Worm (Caenorhabditis elegans) whole organism, mixed stage, embryonic: ENCODE measurements around the gene T24D3.2.

Experiments used
- M03D4.4 ChIP-seq: sonication (generic microtip); optimal IDR thresholded peaks from 2 replicates; lab custom pipeline; 2017; ENCODE audit warnings: mild to moderate bottlenecking, missing genetic modification characterization, missing compliant biosample characterization
- bed-3 ChIP-seq: fragments of 200-800 bp; sonication (Bioruptor generic); optimal IDR thresholded peaks from 3 replicates; lab custom pipeline; 2018; ENCODE audit warnings: mild to moderate bottlenecking, missing genetic modification characterization, moderate library complexity, missing compliant biosample characterization
- blmp-1 ChIP-seq: fragments of 150-350 bp; optimal IDR thresholded peaks from 2 replicates; lab custom pipeline; 2014; ENCODE audit warnings: missing biosample characterization, missing genetic modification characterization
- ceh-39 ChIP-seq: fragments of 150-350 bp; optimal IDR thresholded peaks from 2 replicates; lab custom pipeline; 2014; ENCODE audit warnings: missing biosample characterization, missing genetic modification characterization
- ceh-43 ChIP-seq: fragments of 200-800 bp; sonication (Bioruptor generic); optimal IDR thresholded peaks from 2 replicates; lab custom pipeline; 2018; ENCODE audit warnings: mild to moderate bottlenecking, missing genetic modification characterization, moderate library complexity, missing compliant biosample characterization
- ceh-83 ChIP-seq: fragments of 200-800 bp; sonication (Bioruptor generic); optimal IDR thresholded peaks from 2 replicates; lab custom pipeline; 2018; ENCODE audit warnings: mild to moderate bottlenecking, missing genetic modification characterization, missing compliant biosample characterization
- cnd-1 ChIP-seq: fragments of 200-800 bp; sonication (Bioruptor generic); optimal IDR thresholded peaks from 2 replicates; lab custom pipeline; 2018; ENCODE audit warnings: mild to moderate bottlenecking, missing genetic modification characterization, missing compliant biosample characterization
- elt-3 ChIP-seq: fragments of 150-350 bp; optimal IDR thresholded peaks from 2 replicates; lab custom pipeline; 2014; ENCODE audit warnings: missing biosample characterization, missing genetic modification characterization
- flh-1 ChIP-seq: fragments of 200-800 bp; sonication (Bioruptor generic); optimal IDR thresholded peaks from 2 replicates; lab custom pipeline; 2018; ENCODE audit warnings: mild to moderate bottlenecking, missing genetic modification characterization, moderate library complexity, missing compliant biosample characterization
- ham-2 ChIP-seq: fragments of 200-800 bp; sonication (Bioruptor generic); optimal IDR thresholded peaks from 2 replicates; lab custom pipeline; 2018; ENCODE audit warnings: mild to moderate bottlenecking, missing genetic modification characterization, missing compliant biosample characterization
- hlh-1 ChIP-seq: fragments of 150-350 bp; optimal IDR thresholded peaks from 2 replicates; lab custom pipeline; 2014; ENCODE audit warnings: missing biosample characterization, missing genetic modification reagents, missing genetic modification characterization
- lin-13 ChIP-seq: fragments of 150-350 bp; optimal IDR thresholded peaks from 2 replicates; lab custom pipeline; 2014; ENCODE audit warnings: missing biosample characterization, missing genetic modification characterization
- lin-32 ChIP-seq: fragments of 200-800 bp; sonication (Bioruptor generic); optimal IDR thresholded peaks from 2 replicates; lab custom pipeline; 2018; ENCODE audit warnings: mild to moderate bottlenecking, missing genetic modification characterization, missing compliant biosample characterization
- mab-5 ChIP-seq: fragments of 150-350 bp; optimal IDR thresholded peaks from 2 replicates; lab custom pipeline; 2014; ENCODE audit warnings: missing biosample characterization, missing genetic modification characterization
- mep-1 ChIP-seq: fragments of 150-350 bp; optimal IDR thresholded peaks from 2 replicates; lab custom pipeline; 2017; ENCODE audit warnings: missing biosample characterization, missing genetic modification reagents, missing genetic modification characterization, inconsistent platforms
- nhr-12 ChIP-seq: fragments of 150-350 bp; optimal IDR thresholded peaks from 2 replicates; lab custom pipeline; 2014; ENCODE audit warnings: missing biosample characterization, missing genetic modification characterization
- nhr-2 ChIP-seq: fragments of 150-350 bp; optimal IDR thresholded peaks from 2 replicates; lab custom pipeline; 2014; ENCODE audit warnings: missing biosample characterization, missing genetic modification characterization
- nhr-237 ChIP-seq: fragments of 150-350 bp; optimal IDR thresholded peaks from 2 replicates; lab custom pipeline; 2014; ENCODE audit warnings: missing biosample characterization, missing genetic modification characterization
- nhr-28 ChIP-seq: fragments of 150-350 bp; optimal IDR thresholded peaks from 2 replicates; lab custom pipeline; 2014; ENCODE audit warnings: missing biosample characterization, missing genetic modification characterization
- nhr-76 ChIP-seq: sonication (generic microtip); optimal IDR thresholded peaks from 2 replicates; lab custom pipeline; 2017; ENCODE audit warnings: missing biosample characterization, missing genetic modification characterization
- pha-4 ChIP-seq: fragments of 150-350 bp; optimal IDR thresholded peaks from 2 replicates; lab custom pipeline; 2018; ENCODE audit warnings: missing biosample characterization, missing genetic modification reagents, missing genetic modification characterization
- sem-2 ChIP-seq: fragments of 200-800 bp; sonication (Bioruptor generic); optimal IDR thresholded peaks from 2 replicates; lab custom pipeline; 2018; ENCODE audit warnings: mild to moderate bottlenecking, missing genetic modification characterization, missing compliant biosample characterization
- snpc-4 ChIP-seq: fragments of 150-350 bp; optimal IDR thresholded peaks from 2 replicates; lab custom pipeline; 2014; ENCODE audit warnings: missing biosample characterization, missing genetic modification characterization
- sptf-1 ChIP-seq: sonication (generic microtip); optimal IDR thresholded peaks from 2 replicates; lab custom pipeline; 2017; ENCODE audit warnings: mild to moderate bottlenecking, missing genetic modification characterization, moderate library complexity, missing compliant biosample characterization
- tbx-8 ChIP-seq: fragments of 200-800 bp; sonication (Bioruptor generic); optimal IDR thresholded peaks from 2 replicates; lab custom pipeline; 2018; ENCODE audit warnings: mild to moderate bottlenecking, missing genetic modification characterization, moderate library complexity, missing compliant biosample characterization
- unc-120 ChIP-seq: sonication (generic microtip); optimal IDR thresholded peaks from 2 replicates; lab custom pipeline; 2017; ENCODE audit warnings: missing genetic modification characterization, missing compliant biosample characterization; ENCODE audit not compliant: poor library complexity, severe bottlenecking
- unc-39 ChIP-seq: fragments of 150-350 bp; optimal IDR thresholded peaks from 2 replicates; lab custom pipeline; 2014; ENCODE audit warnings: missing biosample characterization, missing genetic modification characterization
- unc-62 ChIP-seq: fragments of 150-350 bp; optimal IDR thresholded peaks from 2 replicates; lab custom pipeline; 2014; ENCODE audit warnings: missing biosample characterization, missing genetic modification reagents, missing genetic modification characterization
- zip-8 ChIP-seq: fragments of 150-350 bp; optimal IDR thresholded peaks from 2 replicates; lab custom pipeline; 2014; ENCODE audit warnings: missing biosample characterization, missing genetic modification characterization
- ztf-11 ChIP-seq: fragments of 150-350 bp; optimal IDR thresholded peaks from 2 replicates; lab custom pipeline; 2014; ENCODE audit warnings: missing biosample characterization, missing genetic modification characterization

Gene T24D3.2

DNA sequence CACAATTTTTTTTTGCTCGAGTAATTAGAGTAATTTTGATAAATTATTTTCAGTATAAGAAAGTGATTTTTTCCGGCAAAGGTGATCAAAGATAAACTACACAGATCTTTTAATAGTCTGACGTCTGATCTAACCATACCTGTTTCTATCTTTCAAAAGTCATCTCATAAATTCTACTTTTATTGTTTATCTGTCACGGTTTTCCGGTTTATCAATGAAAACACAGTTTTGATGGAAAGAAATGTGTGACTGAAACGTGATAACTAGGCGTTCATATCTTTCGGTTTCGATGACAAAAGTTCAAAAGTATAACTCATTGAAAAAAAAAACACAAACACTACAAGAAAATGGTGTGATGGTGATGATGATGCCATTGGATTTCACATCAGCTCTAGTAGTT is 3.0 kb upstream of the T24D3.2 start:
- TF ChIP-seq unc-39 (no peak), M03D4.4 (tag; lab: Kevin White, UChicago) (no peak), ztf-11 (tag; lab: Kevin White, UChicago) (no peak), hlh-1 (tag; lab: Kevin White, UChicago) (no peak), unc-62 (GFP tag; lab: Kevin White, UChicago) (no peak), lin-32 (no peak), zip-8 (tag; lab: Kevin White, UChicago) (no peak), blmp-1 (no peak), flh-1 (GFP tag; lab: Kevin White, UChicago) (no peak)

ce11 chrX:12430309-12430708 is 4.8 kb downstream of the T24D3.2 start, which contains the start of gene med-1:
Gene med-1, plus strand, starts transcription at chrX:12430609.
- TF ChIP-seq nhr-12 (tag; lab: Kevin White, UChicago): no peak
- TF ChIP-seq nhr-76 (tag; lab: Kevin White, UChicago): no peak
- TF ChIP-seq sptf-1 (tag; lab: Kevin White, UChicago): no peak
- no peak for TF ChIP-seq ceh-39 (tag; lab: Kevin White, UChicago)
- TF ChIP-seq sem-2 (GFP tag; lab: Kevin White, UChicago): no peak
- no peak for TF ChIP-seq nhr-28 (tag; lab: Kevin White, UChicago)
- no peak for TF ChIP-seq hlh-1 (tag; lab: Kevin White, UChicago)
- no peak for TF ChIP-seq nhr-2 (tag; lab: Kevin White, UChicago)

- no peak for TF ChIP-seq nhr-2 (tag; lab: Kevin White, UChicago)
- TF ChIP-seq mab-5 (tag; lab: Kevin White, UChicago): no peak
- TF ChIP-seq elt-3: no peak
- no peak for TF ChIP-seq snpc-4 (tag; lab: Kevin White, UChicago)
These were observed 8.6 kb downstream of the T24D3.2 start, which contains the start of gene tsct-1 for ce11 chrX:12434086-12434485. Gene tsct-1, plus strand, starts transcription at chrX:12434097.

- TF ChIP-seq pha-4 (tag; lab: Kevin White, UChicago): no peak
- TF ChIP-seq unc-120 (tag; lab: Kevin White, UChicago): no peak
- TF ChIP-seq tbx-8 (GFP tag; lab: Kevin White, UChicago): no peak
- TF ChIP-seq bed-3 (GFP tag; lab: Kevin White, UChicago): no peak
- TF ChIP-seq nhr-28 (tag; lab: Kevin White, UChicago): no peak
- TF ChIP-seq nhr-12 (tag; lab: Kevin White, UChicago): no peak
- TF ChIP-seq ceh-83: no peak
- no peak for TF ChIP-seq lin-13
- TF ChIP-seq cnd-1 (tag; lab: Kevin White, UChicago): no peak
- TF ChIP-seq unc-62 (GFP tag; lab: Kevin White, UChicago): no peak
- TF ChIP-seq ceh-43 (GFP tag; lab: Kevin White, UChicago): no peak
- no peak for TF ChIP-seq ceh-39 (tag; lab: Kevin White, UChicago)
- TF ChIP-seq nhr-237 (tag; lab: Kevin White, UChicago): no peak
- TF ChIP-seq M03D4.4 (tag; lab: Kevin White, UChicago): no peak
- no peak for TF ChIP-seq ham-2 (GFP tag; lab: Kevin White, UChicago)
- no peak for TF ChIP-seq sptf-1 (tag; lab: Kevin White, UChicago)
These were observed 9.7 kb downstream of the T24D3.2 start for ce11 chrX:12435246-12435645.

- no peak for TF ChIP-seq M03D4.4 (tag; lab: Kevin White, UChicago)
- no peak for TF ChIP-seq mep-1 (tag; lab: Kevin White, UChicago)
- no peak for TF ChIP-seq unc-39
- no peak for TF ChIP-seq nhr-28 (tag; lab: Kevin White, UChicago)
- TF ChIP-seq unc-120 (tag; lab: Kevin White, UChicago): no peak
- no peak for TF ChIP-seq nhr-237 (tag; lab: Kevin White, UChicago)
- no peak for TF ChIP-seq mab-5 (tag; lab: Kevin White, UChicago)
- TF ChIP-seq tbx-8 (GFP tag; lab: Kevin White, UChicago): no peak
- TF ChIP-seq ceh-43 (GFP tag; lab: Kevin White, UChicago): no peak
- TF ChIP-seq lin-32: no peak
- no peak for TF ChIP-seq cnd-1 (tag; lab: Kevin White, UChicago)
- TF ChIP-seq zip-8 (tag; lab: Kevin White, UChicago): no peak
- no peak for TF ChIP-seq hlh-1 (tag; lab: Kevin White, UChicago)
- no peak for TF ChIP-seq nhr-12 (tag; lab: Kevin White, UChicago)
These were observed 11.0 kb downstream of the T24D3.2 start for ce11 chrX:12436486-12436885.
